Fruit fly (Drosophila melanogaster): ENCODE results near the gene ana1.

Gene ana1

DNA sequence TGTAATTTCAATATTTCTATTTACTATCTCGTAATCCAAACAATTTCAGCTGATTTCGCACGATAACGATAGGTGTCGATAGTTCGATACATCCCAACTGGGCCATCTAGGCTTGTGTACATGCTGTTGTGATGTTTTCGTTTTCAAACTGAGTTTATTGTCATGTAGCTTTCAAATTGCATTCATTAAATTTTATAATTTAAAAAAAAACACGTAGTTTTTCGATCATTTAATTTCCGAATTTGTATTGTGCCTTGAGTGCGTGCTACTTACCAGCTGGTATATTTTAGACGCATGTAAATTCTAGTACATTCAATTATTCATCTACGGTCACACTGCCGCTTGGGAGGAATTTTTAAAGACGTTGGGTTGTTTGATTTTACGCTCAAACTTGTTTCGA is at the start of gene ana1, which contains the start of gene CG13623:
TSS of gene ana1 (plus strand) at position 249 of the 400 bp plus-strand sequence.
TSS of gene CG13623 (minus strand) at position 231 of the 400 bp plus-strand sequence.
- no peak for TF ChIP-seq noc (tag; optimal IDR thresholded peaks at IDR 0.05)

DNA sequence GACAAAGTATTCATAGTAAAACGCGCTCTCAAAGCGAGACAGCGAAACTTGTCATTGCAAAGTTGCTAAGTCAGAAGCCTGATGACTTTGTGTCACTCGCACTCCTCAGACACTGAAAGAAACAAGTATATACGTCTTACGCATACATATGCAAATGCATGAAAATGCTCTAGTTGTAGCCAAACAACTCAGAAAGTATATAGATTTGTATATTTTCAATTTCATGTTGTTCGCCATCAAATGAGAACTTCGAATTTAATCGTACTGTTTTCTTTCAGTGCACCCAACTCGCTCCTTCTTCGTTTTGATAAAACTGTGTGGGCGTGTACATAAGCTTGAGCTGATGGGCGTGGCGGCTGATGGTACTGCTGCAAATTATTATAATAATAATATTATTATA is 49.3 kb upstream of the ana1 start:
- TF ChIP-seq noc (tag; optimal IDR thresholded peaks at IDR 0.05): no peak

DNA sequence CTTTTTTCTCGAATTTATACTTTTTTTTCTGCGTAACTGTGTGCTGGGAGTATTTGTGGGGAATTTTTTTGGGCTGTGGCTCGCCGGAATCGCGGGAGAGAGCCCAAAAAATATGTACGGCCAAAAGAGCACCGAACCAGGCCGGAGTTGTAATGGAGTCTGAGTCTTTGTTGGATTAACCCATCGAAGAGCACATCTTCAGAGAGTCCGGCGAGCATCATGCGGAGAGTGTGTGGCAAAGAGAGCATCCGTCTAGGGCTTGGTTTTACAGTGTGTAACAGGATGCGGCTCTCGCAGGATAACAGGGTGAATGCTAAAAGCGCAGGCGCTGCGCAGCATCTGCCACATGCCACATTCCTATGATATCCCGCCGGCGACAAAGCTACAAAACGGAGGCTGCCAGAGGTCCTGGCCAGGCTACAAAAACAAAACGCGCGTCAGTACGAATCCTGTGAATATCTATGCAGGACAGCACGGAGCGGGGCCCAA is 45.3 kb upstream of the ana1 start, which contains the start of gene nAChRalpha2:
TSS of gene nAChRalpha2 (plus strand) at position 439 of the 489 bp plus-strand sequence.
- no peak for TF ChIP-seq noc (tag; optimal IDR thresholded peaks at IDR 0.05)

DNA sequence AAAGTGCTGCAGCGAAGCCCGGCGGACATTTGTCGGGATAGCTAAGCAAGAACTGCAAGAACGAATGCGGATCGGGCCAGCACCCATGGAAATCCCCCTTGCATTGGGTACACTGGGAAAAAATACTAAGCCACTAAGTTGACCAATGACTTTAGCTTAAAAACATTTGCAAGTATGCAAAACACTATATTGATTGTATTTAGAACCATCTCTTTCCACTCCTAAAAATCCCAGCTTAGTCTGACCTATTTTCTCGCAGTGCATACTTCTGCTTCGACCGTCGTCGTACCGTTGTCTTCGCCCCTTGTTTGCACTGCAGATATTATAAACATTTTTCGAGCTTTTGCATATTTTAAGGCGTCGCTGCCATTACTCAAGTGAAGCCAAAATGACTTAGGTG is 34.3 kb upstream of the ana1 start:
- no peak for TF ChIP-seq noc (tag; optimal IDR thresholded peaks at IDR 0.05)

DNA sequence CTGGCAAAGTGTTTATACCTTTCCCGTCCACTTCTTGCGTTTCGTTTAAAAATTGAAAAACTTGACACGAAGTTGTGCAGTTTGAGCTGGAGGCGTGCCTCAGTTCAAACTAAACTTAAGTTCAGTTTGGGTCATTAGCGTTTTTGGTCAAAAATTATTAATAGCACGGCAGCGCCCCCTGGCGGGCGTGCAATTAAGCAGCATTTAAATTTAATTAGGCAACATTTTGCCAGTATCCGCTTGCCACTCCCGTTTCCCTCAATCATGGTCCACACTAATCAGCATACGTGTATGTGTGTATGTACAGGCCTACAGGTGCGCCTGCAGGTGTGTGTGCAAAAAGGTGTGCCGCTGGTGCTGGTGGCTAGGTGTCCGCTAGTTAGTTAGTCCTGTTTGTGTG is 26.7 kb upstream of the ana1 start:
- TF ChIP-seq noc (tag; optimal IDR thresholded peaks at IDR 0.05): no peak

DNA sequence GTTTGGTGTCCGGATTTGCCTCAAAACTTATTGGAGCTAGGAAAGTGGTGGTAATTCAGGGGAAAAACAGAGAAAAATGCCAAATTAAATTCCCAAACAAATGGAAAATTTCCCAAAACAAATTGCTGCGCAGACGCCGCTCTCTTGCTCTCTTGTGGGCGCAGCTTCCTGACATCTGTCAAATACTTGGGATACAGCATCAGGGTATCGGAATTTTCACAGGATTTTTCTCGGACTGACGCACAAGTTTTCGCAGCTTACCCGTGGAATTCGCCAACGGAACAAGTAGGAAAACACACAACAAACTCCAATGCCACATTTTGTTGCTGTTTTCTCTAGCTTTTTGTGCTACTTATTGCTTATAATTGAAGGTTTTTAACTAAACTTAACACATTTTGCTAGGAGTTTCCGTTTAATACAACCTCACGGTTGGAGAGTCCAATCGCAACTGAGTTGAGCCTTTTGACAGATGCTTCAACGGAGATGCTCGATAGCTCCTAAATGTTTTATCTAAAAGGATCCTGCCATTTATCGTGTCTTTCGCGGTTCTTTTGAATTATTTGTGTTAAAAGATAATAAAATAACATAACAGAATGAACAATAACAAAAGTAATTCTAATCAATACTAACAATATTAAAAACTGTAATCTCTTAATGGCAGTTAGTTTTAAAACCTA is 15.6 kb upstream of the ana1 start, which contains the start of the genes nAChRbeta2 and DZIP1:
TSS of gene nAChRbeta2 (minus strand) at position 455 of the 677 bp plus-strand sequence.
TSS of gene DZIP1 (plus strand) at position 627 of the 677 bp plus-strand sequence.
- TF ChIP-seq noc (tag; optimal IDR thresholded peaks at IDR 0.05): no peak

DNA sequence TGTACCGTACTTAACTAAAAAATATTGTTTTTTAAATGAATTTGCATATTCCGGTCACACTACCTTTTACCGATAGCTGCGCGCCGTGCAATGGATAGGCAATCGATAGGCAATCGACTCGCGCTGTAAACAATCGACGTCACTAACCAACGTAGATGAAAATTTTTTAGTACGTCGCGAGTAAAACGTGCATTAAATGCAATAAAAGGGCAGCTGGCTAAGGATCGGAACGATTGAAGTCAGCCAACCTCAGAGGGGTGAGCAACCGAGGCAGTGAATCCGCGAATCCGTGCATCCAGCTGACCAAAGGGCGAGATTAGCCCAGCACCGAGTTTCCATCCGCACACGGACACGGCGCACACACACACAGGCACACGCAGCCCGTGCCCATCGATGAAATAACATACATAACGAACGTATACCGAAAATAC is 12.2 kb upstream of the ana1 start, which contains the start of gene Pp1alpha-96A:
TSS of gene Pp1alpha-96A (plus strand) at position 121 of the 431 bp plus-strand sequence.
- no peak for TF ChIP-seq noc (tag; optimal IDR thresholded peaks at IDR 0.05)

DNA sequence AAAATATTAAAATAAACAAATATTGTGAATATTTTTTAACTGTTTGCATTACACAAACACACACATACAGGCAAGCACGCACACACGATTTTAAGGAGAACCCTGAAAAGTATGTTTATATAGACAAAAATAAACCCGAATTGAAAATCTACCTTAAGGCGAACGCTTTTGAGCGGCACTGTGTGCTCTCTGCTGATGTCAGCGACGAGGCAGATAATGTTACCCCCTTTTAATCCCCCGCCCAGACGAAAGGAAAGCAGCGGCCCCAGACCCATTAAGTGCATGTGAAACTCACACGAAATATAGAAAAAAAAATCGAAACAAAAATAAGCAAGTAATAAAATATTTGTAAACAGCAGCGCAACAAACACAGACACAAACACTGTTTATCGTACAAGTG is 9.1 kb upstream of the ana1 start:
- no peak for TF ChIP-seq noc (tag; optimal IDR thresholded peaks at IDR 0.05)

DNA sequence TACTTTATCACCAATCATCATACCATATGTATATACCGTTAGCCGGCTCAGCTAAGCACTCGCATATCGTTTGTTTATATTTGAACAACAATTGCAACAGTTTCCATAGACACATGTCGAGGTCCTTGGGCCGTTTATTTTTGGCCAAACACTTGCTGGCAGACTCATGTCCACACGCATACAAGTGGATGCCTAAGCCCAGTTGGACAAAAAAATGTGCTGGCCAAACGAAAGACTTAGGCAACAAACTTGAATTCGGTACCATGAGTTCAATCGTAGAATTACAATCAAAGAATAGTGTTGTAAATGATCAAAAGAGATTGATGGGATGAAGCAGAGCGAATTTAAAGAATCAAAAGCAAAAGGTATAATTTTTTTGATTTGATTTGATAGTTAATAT is 6.8 kb upstream of the ana1 start, which contains the start of gene CG13622:
TSS of gene CG13622 (minus strand) at position 101 of the 400 bp plus-strand sequence.
- TF ChIP-seq noc (tag; optimal IDR thresholded peaks at IDR 0.05): no peak

DNA sequence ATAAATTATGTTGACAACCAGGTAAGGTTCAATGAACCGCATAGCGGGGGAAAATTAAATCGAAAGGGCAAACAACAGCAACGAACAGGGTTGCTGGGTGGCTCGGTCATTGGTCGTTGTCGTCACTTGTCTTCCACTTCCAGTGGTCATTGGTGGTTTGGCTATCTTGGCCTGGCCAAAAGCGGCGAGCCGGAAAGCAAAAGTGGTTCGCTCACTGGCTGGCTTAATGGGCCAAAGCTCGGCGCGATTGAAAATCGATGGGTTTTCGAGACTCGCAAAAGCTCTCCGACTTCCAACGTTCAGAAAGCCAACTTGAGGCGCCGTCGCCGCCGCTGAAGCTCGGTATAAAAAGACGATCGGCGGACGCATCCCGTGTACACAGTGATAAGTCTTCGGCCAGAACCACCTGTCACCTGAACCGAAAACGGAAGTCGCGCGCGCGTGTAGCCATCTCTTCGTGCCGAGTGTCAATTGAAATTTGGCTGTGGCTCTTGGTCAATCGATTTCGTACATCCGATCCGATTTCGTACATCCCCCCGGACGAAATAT is 5.9 kb upstream of the ana1 start, which contains the start of gene Jhbp12:
TSS of gene Jhbp12 (plus strand) at position 369 of the 549 bp plus-strand sequence.
- no peak for TF ChIP-seq noc (tag; optimal IDR thresholded peaks at IDR 0.05)

DNA sequence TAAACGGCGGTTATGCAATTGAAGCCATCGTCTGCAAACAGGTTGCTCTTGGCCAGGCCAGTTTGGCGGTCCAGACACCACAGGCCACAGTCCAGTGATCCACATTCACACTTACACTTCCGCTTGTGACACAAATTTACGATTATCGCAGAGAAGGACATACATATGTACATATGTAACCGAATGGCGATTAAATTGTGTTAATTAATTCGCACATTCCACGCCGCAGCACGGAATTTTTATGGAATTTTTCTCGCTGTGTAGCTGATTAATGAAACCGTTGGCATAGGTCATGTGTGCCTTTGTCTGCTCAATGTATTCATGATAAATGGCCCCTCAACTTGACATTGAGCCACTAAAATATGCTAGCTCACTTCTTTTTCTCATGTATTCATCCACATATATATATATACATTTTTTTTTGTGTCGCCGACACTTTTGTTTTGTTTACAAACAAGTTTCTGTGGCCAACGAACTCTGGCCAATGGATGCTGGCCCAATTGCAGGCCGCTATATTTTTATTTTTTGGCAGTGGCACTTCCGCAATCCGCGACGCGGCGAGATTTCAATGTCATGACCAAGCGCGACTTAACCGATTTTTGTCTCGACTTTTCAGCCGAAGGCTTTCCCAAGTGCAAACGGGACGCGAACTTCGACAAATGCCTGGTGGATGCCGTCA is 4.3 kb upstream of the ana1 start:
- TF ChIP-seq noc (tag; optimal IDR thresholded peaks at IDR 0.05): no peak

DNA sequence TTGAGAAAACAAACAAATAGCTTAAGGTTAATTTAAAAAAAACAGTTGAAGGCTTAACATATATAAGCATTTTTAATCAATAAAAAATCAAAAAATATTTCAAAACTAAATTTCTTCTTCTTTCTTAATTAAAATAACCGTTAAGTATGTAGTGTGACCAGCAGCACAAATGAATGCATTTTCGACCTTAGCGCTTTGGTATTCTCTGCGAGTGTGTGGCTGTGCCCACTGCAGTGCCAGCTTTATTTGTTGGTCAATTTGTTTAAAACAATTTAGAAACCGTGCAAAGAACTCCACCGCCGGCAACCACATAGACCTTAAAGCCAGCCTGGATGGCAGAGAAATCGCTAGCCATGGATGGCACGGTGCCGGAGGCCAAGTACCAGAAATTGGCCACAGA is 2.5 kb upstream of the ana1 start, which contains the start of gene CG6607:
TSS of gene CG6607 (plus strand) at position 203 of the 400 bp plus-strand sequence.
- TF ChIP-seq noc (tag; optimal IDR thresholded peaks at IDR 0.05): no peak

DNA sequence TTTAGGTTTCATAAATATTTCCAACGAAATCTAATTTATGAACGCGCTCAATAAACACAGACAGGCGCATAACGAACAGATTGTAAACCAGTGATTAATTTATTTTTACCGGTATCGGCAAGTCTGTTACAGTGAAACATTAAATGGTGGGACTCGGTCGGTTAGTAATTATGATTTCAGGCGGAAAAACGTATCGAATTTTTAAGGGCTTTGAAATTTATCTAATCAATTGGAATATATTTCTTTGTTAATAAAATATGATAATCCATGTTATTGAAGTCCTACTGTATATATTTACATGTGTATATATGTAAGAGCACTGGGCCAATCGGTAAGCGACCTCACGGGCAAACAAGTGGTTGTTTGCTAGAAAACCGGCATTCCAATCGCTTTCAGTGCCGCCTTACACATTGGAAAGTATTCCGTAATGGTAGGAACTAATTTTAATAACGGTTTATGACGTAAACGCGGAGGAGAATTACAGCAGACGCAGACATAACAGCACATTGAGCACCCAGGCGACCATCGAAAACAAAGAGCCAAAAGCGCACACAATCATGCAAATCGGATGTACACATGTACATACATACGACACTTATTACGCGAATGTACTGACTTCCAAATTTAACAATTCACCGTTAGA is 12.8 kb downstream of the ana1 start:
- TF ChIP-seq noc (tag; optimal IDR thresholded peaks at IDR 0.05): peak; percentile 83

DNA sequence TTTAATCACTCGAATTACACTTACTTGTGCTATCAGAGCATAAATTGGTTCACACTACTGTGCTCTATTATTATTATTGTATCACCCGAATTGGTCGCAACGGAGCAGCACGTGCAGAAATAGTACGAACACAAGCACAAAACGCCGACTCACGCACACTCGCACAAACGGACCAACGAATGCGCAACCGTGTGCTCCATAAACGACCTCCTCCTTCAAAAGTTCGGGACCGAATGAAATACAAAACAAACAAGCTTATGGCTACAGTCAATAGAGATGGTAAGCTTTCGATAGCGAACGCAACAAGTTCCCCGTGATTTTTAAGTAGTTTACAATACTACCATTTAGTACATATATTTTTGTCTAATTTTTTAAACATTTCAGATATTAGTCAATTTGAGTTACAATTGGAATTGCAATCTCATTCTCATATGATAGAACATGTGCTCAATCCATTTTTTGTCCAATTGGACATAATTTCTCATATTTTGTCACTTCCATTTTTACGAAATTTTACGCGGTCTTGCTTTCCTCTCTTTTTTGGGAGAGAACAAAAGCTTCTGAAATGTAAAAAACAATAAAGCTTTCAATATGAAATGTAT is 13.4 kb downstream of the ana1 start, which contains the start of gene Cftr:
TSS of gene Cftr (minus strand) at position 239 of the 602 bp plus-strand sequence.
- peak; percentile 58 for TF ChIP-seq noc (tag; optimal IDR thresholded peaks at IDR 0.05)

DNA sequence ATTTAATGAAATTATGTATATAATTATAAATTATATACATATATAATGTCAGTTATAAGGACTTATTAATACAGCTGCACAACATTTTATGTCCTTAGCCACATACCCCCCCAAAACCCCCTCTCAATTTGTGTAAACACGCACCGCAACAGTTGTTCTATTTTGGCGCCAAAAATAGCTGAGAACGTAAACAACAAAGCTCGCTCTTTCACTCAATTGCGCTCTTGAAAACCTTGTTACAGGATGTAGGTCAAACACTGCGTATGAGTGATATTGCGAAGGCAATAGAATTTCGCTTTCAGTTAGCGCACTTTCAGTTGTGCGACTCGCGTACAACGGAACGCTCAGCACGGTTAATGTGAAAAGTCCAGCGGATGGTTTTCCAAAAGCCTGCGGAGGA is 14.0 kb downstream of the ana1 start, which contains the start of gene Esyt2:
TSS of gene Esyt2 (plus strand) at position 332 of the 400 bp plus-strand sequence.
- no peak for TF ChIP-seq noc (tag; optimal IDR thresholded peaks at IDR 0.05)
